Worm (Caenorhabditis elegans) whole organism, L4 larva: ENCODE results near the gene F34H10.5.

ENCODE experiments used
- D1046.2 ChIP-seq: fragments of 200-800 bp; sonication (Bioruptor generic); IDR thresholded peaks from 2 replicates; pipeline ENCODE4 v1.3.6; 2022; ENCODE audit warnings: missing genetic modification characterization, missing compliant biosample characterization
- F26F4.8 ChIP-seq: fragments of 200-800 bp; sonication (Bioruptor generic); conservative IDR thresholded peaks from 2 replicates; pipeline ENCODE4 v1.3.6; 2022; ENCODE audit warnings: missing genetic modification characterization, missing compliant biosample characterization
- F37D6.2 ChIP-seq: sonication (generic microtip); optimal IDR thresholded peaks from 2 replicates; lab custom pipeline; 2016; ENCODE audit warnings: mild to moderate bottlenecking, missing genetic modification characterization, missing compliant biosample characterization
- F44E2.7 ChIP-seq: fragments of 200-800 bp; sonication (Bioruptor generic); IDR thresholded peaks from 2 replicates; pipeline ENCODE4 v2.1.2; 2022; ENCODE audit warnings: missing genetic modification characterization, missing compliant biosample characterization
- T20F7.1 ChIP-seq: fragments of 200-800 bp; sonication (Bioruptor generic); optimal IDR thresholded peaks from 2 replicates; lab custom pipeline; 2018; ENCODE audit warnings: mild to moderate bottlenecking, missing genetic modification characterization, missing compliant biosample characterization
- T26A8.4 ChIP-seq: fragments of 200-800 bp; sonication (Bioruptor generic); IDR thresholded peaks from 2 replicates; pipeline ENCODE4 v1.3.6; 2022; ENCODE audit warnings: missing genetic modification characterization, missing compliant biosample characterization
- Y105C5A.15 ChIP-seq: fragments of 200-800 bp; sonication (Bioruptor generic); IDR thresholded peaks from 2 replicates; pipeline ENCODE4 v1.3.6; 2022; ENCODE audit warnings: missing genetic modification characterization, missing compliant biosample characterization
- Y75B8A.6 ChIP-seq: fragments of 200-800 bp; sonication (Bioruptor generic); IDR thresholded peaks from 2 replicates; pipeline ENCODE4 v1.3.6; 2022; ENCODE audit warnings: missing genetic modification reagents, missing genetic modification characterization, missing compliant biosample characterization
- ZK337.2 ChIP-seq: fragments of 200-800 bp; sonication (Bioruptor generic); IDR thresholded peaks from 2 replicates; pipeline ENCODE4 v1.3.6; 2022; ENCODE audit warnings: missing genetic modification reagents, missing genetic modification characterization, missing compliant biosample characterization
- ZK546.5 ChIP-seq, 2 experiments: sonication (generic microtip); optimal IDR thresholded peaks; 2 replicates each; lab custom pipeline; 2017; ENCODE audit warnings: missing biosample characterization in 2 of 2, missing genetic modification characterization in 2 of 2
- aha-1 ChIP-seq: fragments of 150-350 bp; peaks from one replicate; lab custom pipeline; 2014; ENCODE audit warnings: missing biosample characterization, missing genetic modification characterization
- ceh-20 ChIP-seq: fragments of 200-800 bp; sonication (Bioruptor generic); IDR thresholded peaks from 2 replicates; pipeline ENCODE4 v1.3.6; 2022; ENCODE audit warnings: missing genetic modification reagents, missing genetic modification characterization, missing compliant biosample characterization
- ceh-32 ChIP-seq: sonication (generic microtip); optimal IDR thresholded peaks from 2 replicates; lab custom pipeline; 2016; ENCODE audit warnings: mild to moderate bottlenecking, missing genetic modification characterization, missing compliant biosample characterization; ENCODE audit not compliant: poor library complexity
- ctbp-1 ChIP-seq: fragments of 200-800 bp; sonication (Bioruptor generic); IDR thresholded peaks from 2 replicates; pipeline ENCODE4 v1.3.6; 2022; ENCODE audit warnings: missing genetic modification reagents, missing genetic modification characterization, missing compliant biosample characterization
- daf-8 ChIP-seq: fragments of 200-800 bp; sonication (Bioruptor generic); IDR thresholded peaks from 2 replicates; pipeline ENCODE4 v1.3.6; 2022; ENCODE audit warnings: missing genetic modification characterization, missing compliant biosample characterization
- duxl-1 ChIP-seq: sonication (generic microtip); optimal IDR thresholded peaks from 2 replicates; lab custom pipeline; 2016; ENCODE audit warnings: mild to moderate bottlenecking, missing genetic modification characterization, moderate library complexity, missing compliant biosample characterization; ENCODE audit not compliant: poor library complexity
- egl-43 ChIP-seq: fragments of 200-800 bp; sonication (Bioruptor generic); IDR thresholded peaks from 2 replicates; pipeline ENCODE4 v1.3.6; 2022; ENCODE audit warnings: missing genetic modification reagents, missing genetic modification characterization, missing compliant biosample characterization
- fkh-10 ChIP-seq: fragments of 150-350 bp; optimal IDR thresholded peaks from 2 replicates; lab custom pipeline; 2014; ENCODE audit warnings: missing biosample characterization, missing genetic modification reagents, missing genetic modification characterization
- lim-7 ChIP-seq: fragments of 200-800 bp; sonication (Bioruptor generic); IDR thresholded peaks from 2 replicates; pipeline ENCODE4 v1.3.6; 2022; ENCODE audit warnings: missing genetic modification characterization, missing compliant biosample characterization
- lin-1 ChIP-seq: fragments of 200-800 bp; sonication (Bioruptor generic); IDR thresholded peaks from 2 replicates; pipeline ENCODE4 v1.3.6; 2022; ENCODE audit warnings: missing genetic modification reagents, missing genetic modification characterization, missing compliant biosample characterization
- lin-15B ChIP-seq: fragments of 150-350 bp; sonication (generic microtip); optimal IDR thresholded peaks from 3 replicates; lab custom pipeline; 2014; ENCODE audit warnings: missing biosample characterization, missing genetic modification characterization
- lin-29 ChIP-seq: fragments of 200-800 bp; sonication (Bioruptor generic); IDR thresholded peaks from 2 replicates; pipeline ENCODE4 v1.3.6; 2022; ENCODE audit warnings: missing genetic modification reagents, missing genetic modification characterization, missing compliant biosample characterization
- lin-38 ChIP-seq: fragments of 200-800 bp; sonication (Bioruptor generic); IDR thresholded peaks from 2 replicates; pipeline ENCODE4 v1.3.6; 2022; ENCODE audit warnings: missing genetic modification reagents, missing genetic modification characterization, missing compliant biosample characterization
- madf-9 ChIP-seq: fragments of 200-800 bp; sonication (Bioruptor generic); conservative IDR thresholded peaks from 2 replicates; pipeline ENCODE4 v1.3.6; 2022; ENCODE audit warnings: missing genetic modification reagents, missing genetic modification characterization, missing compliant biosample characterization
- mes-2 ChIP-seq: sonication (generic microtip); optimal IDR thresholded peaks from 2 replicates; lab custom pipeline; 2016; ENCODE audit warnings: missing genotype, mild to moderate bottlenecking, missing genetic modification characterization, missing compliant biosample characterization; ENCODE audit not compliant: poor library complexity, severe bottlenecking
- mxl-3 ChIP-seq: fragments of 200-800 bp; sonication (Bioruptor generic); optimal IDR thresholded peaks from 2 replicates; lab custom pipeline; 2018; ENCODE audit warnings: mild to moderate bottlenecking, missing genetic modification characterization, missing compliant biosample characterization
- nhr-102 ChIP-seq: sonication (generic microtip); optimal IDR thresholded peaks from 2 replicates; lab custom pipeline; 2016; ENCODE audit warnings: mild to moderate bottlenecking, missing genetic modification characterization, moderate library complexity, missing compliant biosample characterization
- nhr-25 ChIP-seq: sonication (generic microtip); optimal IDR thresholded peaks from 2 replicates; lab custom pipeline; 2017; ENCODE audit warnings: missing genetic modification characterization, mild to moderate bottlenecking, missing compliant biosample characterization, antibody characterized with exemption, moderate library complexity, borderline replicate concordance; ENCODE audit not compliant: insufficient read depth
- nhr-48 ChIP-seq: sonication (generic microtip); optimal IDR thresholded peaks from 2 replicates; lab custom pipeline; 2016; ENCODE audit warnings: mild to moderate bottlenecking, missing genetic modification characterization, missing compliant biosample characterization
- nhr-76 ChIP-seq: fragments of 150-350 bp; optimal IDR thresholded peaks from 2 replicates; lab custom pipeline; 2014; ENCODE audit warnings: missing biosample characterization, missing genetic modification characterization
- php-3 ChIP-seq: fragments of 200-800 bp; sonication (Bioruptor generic); IDR thresholded peaks from 2 replicates; pipeline ENCODE4 v1.3.6; 2022; ENCODE audit warnings: missing genetic modification reagents, missing genetic modification characterization, missing compliant biosample characterization
- pqm-1 ChIP-seq: sonication (generic microtip); optimal IDR thresholded peaks from 2 replicates; lab custom pipeline; 2017; ENCODE audit warnings: missing biosample characterization, missing genetic modification characterization
- saeg-2 ChIP-seq: fragments of 200-800 bp; sonication (Bioruptor generic); IDR thresholded peaks from 2 replicates; pipeline ENCODE4 v1.3.6; 2022; ENCODE audit warnings: missing genetic modification reagents, missing genetic modification characterization, missing compliant biosample characterization
- skn-1 ChIP-seq: fragments of 150-350 bp; optimal IDR thresholded peaks from 2 replicates; lab custom pipeline; 2014; ENCODE audit warnings: missing biosample characterization, missing genetic modification characterization
- snpc-4 ChIP-seq: fragments of 150-350 bp; optimal IDR thresholded peaks from 2 replicates; lab custom pipeline; 2014; ENCODE audit warnings: missing biosample characterization, missing genetic modification characterization
- tag-97 ChIP-seq: fragments of 200-800 bp; sonication (Bioruptor generic); IDR thresholded peaks from 2 replicates; pipeline ENCODE4 v1.3.6; 2022; ENCODE audit warnings: missing genetic modification characterization, missing compliant biosample characterization
- vab-7 ChIP-seq: fragments of 200-800 bp; sonication (Bioruptor generic); IDR thresholded peaks from 2 replicates; pipeline ENCODE4 v1.3.6; 2022; ENCODE audit warnings: missing genetic modification reagents, missing genetic modification characterization, missing compliant biosample characterization
- zip-11 ChIP-seq: fragments of 200-800 bp; sonication (Bioruptor generic); IDR thresholded peaks from 2 replicates; pipeline ENCODE4 v1.3.6; 2022; ENCODE audit warnings: missing genetic modification characterization, missing compliant biosample characterization
- ztf-11 ChIP-seq: fragments of 150-350 bp; optimal IDR thresholded peaks from 2 replicates; lab custom pipeline; 2014; ENCODE audit warnings: missing biosample characterization, missing genetic modification characterization
- ztf-7 ChIP-seq: fragments of 150-350 bp; optimal IDR thresholded peaks from 2 replicates; lab custom pipeline; 2014; ENCODE audit warnings: missing biosample characterization, missing genetic modification characterization

The F34H10.5 gene

DNA sequence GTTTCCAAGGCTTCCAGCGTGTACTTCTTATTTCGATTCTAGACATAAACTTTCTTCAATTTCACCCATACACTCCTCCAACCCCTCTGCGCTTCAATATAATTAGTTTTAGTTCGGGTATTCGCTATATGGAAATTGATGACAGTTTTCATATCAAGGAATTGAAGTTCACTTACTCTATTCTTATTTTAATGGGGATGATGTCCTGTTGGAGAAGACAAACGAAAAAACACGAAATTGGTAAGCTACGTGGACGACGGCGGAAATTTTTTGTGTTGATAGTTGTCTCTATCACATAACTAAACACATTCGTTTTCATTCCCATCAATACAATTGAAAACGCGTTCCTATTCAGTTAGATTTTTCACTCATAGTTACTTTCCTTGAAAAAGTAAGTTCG is at the start of gene F34H10.5:
F34H10.5 (plus strand) TSS at position 301 of the 400 bp plus-strand sequence.
- TF ChIP-seq madf-9 (no peak), Y75B8A.6 (no peak), nhr-48 (tag; lab: Kevin White, UChicago) (no peak), snpc-4 (tag; lab: Kevin White, UChicago) (no peak), egl-43 (no peak), lin-38 (GFP tag; lab: Robert Waterston, UW) (no peak), php-3 (GFP tag; lab: Robert Waterston, UW) (no peak), lim-7 (GFP tag; lab: Robert Waterston, UW) (no peak), zip-11 (GFP tag; lab: Robert Waterston, UW) (no peak)

ce11 chrX:9587642-9588041 is 47.8 kb upstream of the F34H10.5 start, which contains the start of gene gpx-3:
TSS of gene gpx-3 (plus strand) at chrX:9587942.
- TF ChIP-seq aha-1 (tag; lab: Kevin White, UChicago): peak; percentile 15
- TF ChIP-seq duxl-1 (tag; lab: Kevin White, UChicago): no peak
- no peak for TF ChIP-seq nhr-25 (tag; lab: Kevin White, UChicago)
- no peak for TF ChIP-seq ceh-20
- TF ChIP-seq mes-2 (tag; lab: Kevin White, UChicago): no peak

- TF ChIP-seq ceh-20: no peak
- TF ChIP-seq nhr-102 (tag; lab: Kevin White, UChicago): no peak
- no peak for TF ChIP-seq ztf-11 (tag; lab: Kevin White, UChicago)
- TF ChIP-seq F26F4.8 (GFP tag; lab: Robert Waterston, UW): no peak
- no peak for TF ChIP-seq snpc-4 (tag; lab: Kevin White, UChicago)
- no peak for TF ChIP-seq nhr-76 (tag; lab: Kevin White, UChicago)
- TF ChIP-seq skn-1 (tag; lab: Kevin White, UChicago): no peak
- TF ChIP-seq pqm-1: no peak
- TF ChIP-seq ZK337.2: no peak
- no peak for TF ChIP-seq lin-29 (GFP tag; lab: Robert Waterston, UW)
- TF ChIP-seq, all 104 proteins: peak for 0
These were observed 46.4 kb upstream of the F34H10.5 start, which contains the start of gene del-8 for ce11 chrX:9589123-9589522. TSS of gene del-8 (plus strand) at chrX:9589423.

- TF ChIP-seq F37D6.2 (tag; lab: Kevin White, UChicago) (no peak), mxl-3 (GFP tag; lab: Kevin White, UChicago) (no peak), saeg-2 (no peak), ctbp-1 (GFP tag; lab: Robert Waterston, UW) (no peak), vab-7 (no peak), lim-7 (GFP tag; lab: Robert Waterston, UW) (no peak), daf-8 (GFP tag; lab: Robert Waterston, UW) (no peak), Y105C5A.15 (no peak), tag-97 (no peak), ztf-7 (tag; lab: Kevin White, UChicago) (no peak), T26A8.4 (no peak), fkh-10 (GFP tag; lab: Kevin White, UChicago) (no peak), lin-15B (no peak), lin-1 (GFP tag; lab: Robert Waterston, UW) (no peak), ZK546.5 (tag; optimal IDR thresholded peaks at IDR 0.05; lab: Kevin White, UChicago) (no peak), ceh-32 (tag; lab: Kevin White, UChicago) (no peak), F44E2.7 (GFP tag; lab: Robert Waterston, UW) (no peak), D1046.2 (GFP tag; lab: Robert Waterston, UW) (no peak), T20F7.1 (GFP tag; lab: Kevin White, UChicago) (no peak)
- TF ChIP-seq, all 104 proteins: peak for 0
These were observed 38.2 kb upstream of the F34H10.5 start for ce11 chrX:9597299-9597698.
